Fruit fly (Drosophila melanogaster) whole organism, wandering third instar larva: ENCODE measurements around the gene CG6678.
A peak's percentile ranks its signal among the peaks of the same experiment; 100 is the strongest.

ENCODE experiments used
- Abd-B ChIP-seq: fragments of >200 bp; optimal IDR thresholded peaks from 2 replicates; lab custom pipeline; 2017; ENCODE audit warnings: missing biosample characterization, missing genetic modification characterization
- CG32264 ChIP-seq: fragments of 200-800 bp; sonication (Bioruptor generic); optimal IDR thresholded peaks from 2 replicates; lab custom pipeline; 2016; ENCODE audit warnings: missing biosample characterization, missing genetic modification characterization
- CG9705 ChIP-seq: fragments of 200-800 bp; sonication (Bioruptor generic); optimal IDR thresholded peaks from 2 replicates; lab custom pipeline; 2018; ENCODE audit warnings: missing biosample characterization, mild to moderate bottlenecking, missing genetic modification characterization
- CrebA ChIP-seq: fragments of 200-800 bp; sonication (Bioruptor generic); optimal IDR thresholded peaks from 2 replicates; lab custom pipeline; 2016; ENCODE audit warnings: missing biosample characterization, mild to moderate bottlenecking, missing genetic modification characterization, borderline replicate concordance
- Dfd ChIP-seq: fragments of >200 bp; optimal IDR thresholded peaks from 2 replicates; lab custom pipeline; 2017; ENCODE audit warnings: missing biosample characterization, missing genetic modification characterization
- Dif ChIP-seq: fragments of 200-275, 200-300 bp; sonication (Bioruptor generic); optimal IDR thresholded peaks from 2 replicates; lab custom pipeline; 2018; ENCODE audit warnings: missing biosample characterization, missing genetic modification characterization; ENCODE audit not compliant: partially characterized antibody
- GATAd ChIP-seq: sonication (Bioruptor generic); optimal IDR thresholded peaks from 2 replicates; lab custom pipeline; 2016; ENCODE audit warnings: missing biosample characterization, missing genetic modification characterization
- HLH106 ChIP-seq: fragments of 200-800 bp; optimal IDR thresholded peaks from 3 replicates; lab custom pipeline; 2019; ENCODE audit warnings: missing biosample characterization, mild to moderate bottlenecking, missing genetic modification characterization, moderate library complexity
- Hnf4 ChIP-seq: fragments of 200-800 bp; sonication (Bioruptor generic); optimal IDR thresholded peaks from 2 replicates; lab custom pipeline; 2016; ENCODE audit warnings: missing biosample characterization, mild to moderate bottlenecking, missing genetic modification characterization
- Hr78 ChIP-seq: fragments of >200 bp; optimal IDR thresholded peaks from 2 replicates; lab custom pipeline; 2017; ENCODE audit warnings: missing biosample characterization, missing genetic modification characterization
- Hr83 ChIP-seq: fragments of 200-300 bp; sonication (Bioruptor generic); optimal IDR thresholded peaks from 2 replicates; lab custom pipeline; 2016; ENCODE audit warnings: missing biosample characterization, mild to moderate bottlenecking, missing genetic modification characterization, moderate library complexity; ENCODE audit not compliant: poor library complexity, severe bottlenecking
- Jra ChIP-seq: sonication (Bioruptor generic); optimal IDR thresholded peaks from 2 replicates; lab custom pipeline; 2016; ENCODE audit warnings: missing biosample characterization, missing genetic modification characterization
- Mio ChIP-seq: sonication (Bioruptor generic); optimal IDR thresholded peaks from 2 replicates; lab custom pipeline; 2016; ENCODE audit warnings: missing biosample characterization, missing genetic modification characterization
- Myc ChIP-seq: fragments of >200 bp; optimal IDR thresholded peaks from 2 replicates; lab custom pipeline; 2017
- N ChIP-seq: fragments of >200 bp; optimal IDR thresholded peaks from 2 replicates; lab custom pipeline; 2018; ENCODE audit warnings: missing biosample characterization, missing external identifiers, missing genetic modification characterization
- OdsH ChIP-seq: fragments of 200-800 bp; sonication (Bioruptor generic); optimal IDR thresholded peaks from 2 replicates; lab custom pipeline; 2016; ENCODE audit warnings: missing biosample characterization, mild to moderate bottlenecking, missing genetic modification characterization
- Rel ChIP-seq, 2 experiments: fragments of 200-800 bp; sonication (Bioruptor generic) in 1 of 2; optimal IDR thresholded peaks; 2 replicates in 1 of 2; 3 replicates in 1 of 2; lab custom pipeline; 2016 to 2019; ENCODE audit warnings: mild to moderate bottlenecking in 2 of 2, missing biosample characterization in 2 of 2, missing genetic modification characterization in 2 of 2, moderate library complexity in 1 of 2
- Sp1 ChIP-seq: fragments of 200-800 bp; sonication (Bioruptor generic); optimal IDR thresholded peaks from 3 replicates; lab custom pipeline; 2019; ENCODE audit warnings: missing biosample characterization, mild to moderate bottlenecking, missing genetic modification characterization, moderate library complexity
- Vsx2 ChIP-seq: fragments of 200-300, 225-300 bp; sonication (Bioruptor generic); optimal IDR thresholded peaks from 2 replicates; lab custom pipeline; 2018; ENCODE audit warnings: missing biosample characterization, missing genetic modification characterization; ENCODE audit not compliant: partially characterized antibody
- br ChIP-seq: fragments of 200-800 bp; sonication (Bioruptor generic); optimal IDR thresholded peaks from 2 replicates; lab custom pipeline; 2016; ENCODE audit warnings: missing biosample characterization, missing genetic modification characterization
- brk ChIP-seq: fragments of 200-800 bp; sonication (Bioruptor generic); optimal IDR thresholded peaks from 2 replicates; lab custom pipeline; 2016; ENCODE audit warnings: missing biosample characterization, mild to moderate bottlenecking, missing genetic modification characterization
- dl ChIP-seq, 2 experiments: fragments of 175-275, 200-275 bp in 1 of 2; fragments of 200-275 bp in 1 of 2; sonication (Bioruptor generic); optimal IDR thresholded peaks; lab custom pipeline; 2018; ENCODE audit warnings: mild to moderate bottlenecking in 2 of 2, missing biosample characterization in 2 of 2, missing genetic modification characterization in 2 of 2, moderate library complexity in 2 of 2; ENCODE audit not compliant: partially characterized antibody in 2 of 2, insufficient read depth in 1 of 2
- dmrt93B ChIP-seq: fragments of 200-800 bp; sonication (Bioruptor generic); optimal IDR thresholded peaks from 2 replicates; lab custom pipeline; 2018; ENCODE audit warnings: missing biosample characterization, mild to moderate bottlenecking, missing genetic modification characterization
- dsf ChIP-seq: sonication (Bioruptor generic); optimal IDR thresholded peaks from 2 replicates; lab custom pipeline; 2016; ENCODE audit warnings: missing biosample characterization, missing genetic modification characterization, borderline replicate concordance
- ey ChIP-seq: fragments of 200-800 bp; sonication (Bioruptor generic); optimal IDR thresholded peaks from 2 replicates; lab custom pipeline; 2016; ENCODE audit warnings: missing biosample characterization, missing genetic modification characterization
- foxo ChIP-seq, 2 experiments: fragments of 200-800 bp; sonication (Bioruptor generic); optimal IDR thresholded peaks; 2 replicates in 1 of 2; 3 replicates in 1 of 2; lab custom pipeline; 2016 to 2017; ENCODE audit warnings: missing biosample characterization in 2 of 2, missing genetic modification characterization in 2 of 2
- fru ChIP-seq: fragments of 200-800 bp; sonication (Bioruptor generic); optimal IDR thresholded peaks from 3 replicates; lab custom pipeline; 2016; ENCODE audit warnings: missing biosample characterization, mild to moderate bottlenecking, missing genetic modification characterization
- h ChIP-seq: fragments of 200-800 bp; sonication (Bioruptor generic); optimal IDR thresholded peaks from 3 replicates; lab custom pipeline; 2016; ENCODE audit warnings: missing biosample characterization, mild to moderate bottlenecking, missing genetic modification characterization
- jim ChIP-seq: fragments of 175-275, 200-325 bp; sonication (Bioruptor generic); optimal IDR thresholded peaks from 2 replicates; lab custom pipeline; 2016; ENCODE audit warnings: missing biosample characterization, mild to moderate bottlenecking, missing genetic modification characterization
- lola ChIP-seq: fragments of >200 bp; optimal IDR thresholded peaks from 2 replicates; lab custom pipeline; 2017; ENCODE audit warnings: missing biosample characterization, missing genetic modification characterization
- pan ChIP-seq: fragments of >200 bp; optimal IDR thresholded peaks from 2 replicates; lab custom pipeline; 2017
- psq ChIP-seq: fragments of 200-800 bp; sonication (Bioruptor generic); optimal IDR thresholded peaks from 3 replicates; lab custom pipeline; 2017; ENCODE audit warnings: missing biosample characterization, mild to moderate bottlenecking, missing genetic modification characterization, moderate library complexity
- rgr ChIP-seq: fragments of 200-800 bp; sonication (Bioruptor generic); optimal IDR thresholded peaks from 3 replicates; lab custom pipeline; 2016; ENCODE audit warnings: missing biosample characterization, mild to moderate bottlenecking, missing genetic modification characterization
- sage ChIP-seq: fragments of 200-800 bp; sonication (Bioruptor generic); optimal IDR thresholded peaks from 2 replicates; lab custom pipeline; 2016; ENCODE audit warnings: missing biosample characterization, mild to moderate bottlenecking, missing genetic modification characterization
- sv ChIP-seq: fragments of 200-800 bp; sonication (Bioruptor generic); optimal IDR thresholded peaks from 3 replicates; lab custom pipeline; 2016; ENCODE audit warnings: missing biosample characterization, missing genetic modification characterization
- tai ChIP-seq: sonication (Bioruptor generic); optimal IDR thresholded peaks from 2 replicates; lab custom pipeline; 2016; ENCODE audit warnings: missing biosample characterization, missing genetic modification characterization
- usp ChIP-seq: fragments of >200 bp; optimal IDR thresholded peaks from 2 replicates; lab custom pipeline; 2017; ENCODE audit warnings: missing biosample characterization, missing genetic modification characterization
- woc ChIP-seq: sonication (Bioruptor generic); optimal IDR thresholded peaks from 2 replicates; lab custom pipeline; 2016; ENCODE audit warnings: missing biosample characterization, mild to moderate bottlenecking, missing genetic modification characterization

Gene CG6678

dm6 chr3R:21943982-21944627 lies 57.3 kb downstream of the CG6678 start:
- TF ChIP-seq woc = no peak
- TF ChIP-seq lola (GFP tag; lab: Kevin White, UChicago) = no peak
- TF ChIP-seq CrebA = no peak
- no peak for TF ChIP-seq Sp1 (GFP tag; lab: Kevin White, UChicago)
- no peak for TF ChIP-seq dsf
- no peak for TF ChIP-seq dmrt93B (GFP tag; lab: Kevin White, UChicago)
- TF ChIP-seq psq (GFP tag; lab: Kevin White, UChicago) = peak; percentile 38
- peak; percentile 28 for TF ChIP-seq br (GFP tag; lab: Kevin White, UChicago)
- TF ChIP-seq Hnf4 (GFP tag; lab: Kevin White, UChicago) = peak; percentile 3
- no peak for TF ChIP-seq fru (GFP tag; lab: Kevin White, UChicago)
- no peak for TF ChIP-seq CG9705 (GFP tag; lab: Kevin White, UChicago)
- TF ChIP-seq Hr83 (GFP tag; lab: Kevin White, UChicago) = no peak
- peak; percentile 88 for TF ChIP-seq Dfd
- TF ChIP-seq N (GFP tag; lab: Kevin White, UChicago) = no peak
- TF ChIP-seq brk = no peak
- no peak for TF ChIP-seq ey (GFP tag; lab: Kevin White, UChicago)
- TF ChIP-seq Mio = no peak
- TF ChIP-seq usp (GFP tag; lab: Kevin White, UChicago) = no peak
- TF ChIP-seq Dif (GFP tag; lab: Kevin White, UChicago) = no peak
- TF ChIP-seq Jra (GFP tag; lab: Kevin White, UChicago) = no peak
- no peak for TF ChIP-seq foxo (GFP tag; optimal IDR thresholded peaks at IDR 0.05; lab: Kevin White, UChicago)
- TF ChIP-seq OdsH (GFP tag; lab: Kevin White, UChicago) = no peak
- no peak for TF ChIP-seq HLH106 (tag; lab: Kevin White, UChicago)
- no peak for TF ChIP-seq pan (lab: Kevin White, UChicago)
- no peak for TF ChIP-seq Abd-B (GFP tag; lab: Kevin White, UChicago)
- no peak for TF ChIP-seq sv (GFP tag; lab: Kevin White, UChicago)
- TF ChIP-seq Myc (lab: Kevin White, UChicago) = no peak
- TF ChIP-seq h = no peak
- no peak for TF ChIP-seq CG32264
- no peak for TF ChIP-seq jim (GFP tag; lab: Kevin White, UChicago)
- TF ChIP-seq tai (GFP tag; lab: Kevin White, UChicago) = no peak
- no peak for TF ChIP-seq dl (GFP tag; optimal IDR thresholded peaks at IDR 0.05; lab: Kevin White, UChicago; ENCODE audit: insufficient read depth in 1 of 2, partially characterized antibody in 2 of 2)
- no peak for TF ChIP-seq Vsx2 (GFP tag; lab: Kevin White, UChicago)
- TF ChIP-seq GATAd (GFP tag; lab: Kevin White, UChicago) = no peak
- peak; percentile 21 for TF ChIP-seq rgr (GFP tag; lab: Kevin White, UChicago)
- TF ChIP-seq sage = no peak
- TF ChIP-seq Rel (GFP tag; optimal IDR thresholded peaks at IDR 0.05; lab: Kevin White, UChicago) = no peak
- peak; percentile 50 for TF ChIP-seq Rel (tag; optimal IDR thresholded peaks at IDR 0.05; lab: Kevin White, UChicago)
- TF ChIP-seq Hr78 (GFP tag; lab: Kevin White, UChicago) = no peak

DNA sequence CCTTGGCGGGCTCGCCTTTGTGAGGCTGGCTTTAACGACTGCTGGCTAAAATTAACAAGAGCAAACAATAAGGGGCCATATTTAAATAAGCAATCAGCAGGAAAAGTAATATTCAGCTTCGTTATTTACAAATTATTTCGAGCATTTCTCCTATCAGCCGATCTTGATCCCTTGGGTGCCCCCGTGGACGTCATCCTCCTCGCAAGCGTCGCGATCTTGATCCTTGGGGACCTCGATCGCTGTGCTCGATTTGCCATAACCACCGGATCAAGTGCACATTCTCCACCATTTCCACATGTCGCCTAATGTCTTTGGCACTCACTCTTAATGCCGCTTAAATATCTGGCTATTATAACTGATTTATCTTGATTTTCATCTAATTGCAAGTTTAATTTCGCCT lies 57.8 kb downstream of the CG6678 start:
- TF ChIP-seq sv (GFP tag; lab: Kevin White, UChicago) (no peak), OdsH (GFP tag; lab: Kevin White, UChicago) (no peak), psq (GFP tag; lab: Kevin White, UChicago) (no peak), Sp1 (GFP tag; lab: Kevin White, UChicago) (no peak), usp (GFP tag; lab: Kevin White, UChicago) (no peak)

DNA sequence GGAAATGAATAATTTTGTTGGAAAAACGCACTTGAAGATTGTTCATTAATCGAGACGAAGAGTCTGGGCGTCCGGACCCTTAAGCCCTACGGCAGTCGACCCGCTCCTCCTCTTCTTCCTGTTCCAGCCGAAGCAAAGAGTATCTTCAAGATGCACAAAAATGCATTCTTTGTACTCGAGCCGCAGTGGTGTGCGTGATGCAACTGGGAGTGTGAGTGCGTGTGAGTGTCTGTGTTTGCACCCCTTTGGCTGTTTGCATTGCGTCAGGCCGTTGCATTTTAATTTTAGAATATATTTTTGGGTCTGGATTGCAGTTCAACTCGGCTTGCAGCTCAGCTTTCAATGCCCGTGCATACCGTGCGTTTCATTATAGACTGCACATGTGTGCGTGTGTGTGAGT lies 58.9 kb downstream of the CG6678 start:
- TF ChIP-seq Sp1 (GFP tag; lab: Kevin White, UChicago) (no peak), CG32264 (no peak), Abd-B (GFP tag; lab: Kevin White, UChicago) (no peak), br (GFP tag; lab: Kevin White, UChicago) (no peak), tai (GFP tag; lab: Kevin White, UChicago) (no peak), Dif (GFP tag; lab: Kevin White, UChicago) (no peak), dmrt93B (GFP tag; lab: Kevin White, UChicago) (no peak), GATAd (GFP tag; lab: Kevin White, UChicago) (no peak), Vsx2 (GFP tag; lab: Kevin White, UChicago) (no peak)
